Worm (Caenorhabditis elegans) whole organism, mixed stage, embryonic: ENCODE data around the gene pgp-7.

ENCODE experiments used
- M03D4.4 ChIP-seq: sonication (generic microtip); optimal IDR thresholded peaks from 2 replicates; lab custom pipeline; 2017; ENCODE audit warnings: mild to moderate bottlenecking, missing genetic modification characterization, missing compliant biosample characterization
- blmp-1 ChIP-seq: fragments of 150-350 bp; optimal IDR thresholded peaks from 2 replicates; lab custom pipeline; 2014; ENCODE audit warnings: missing biosample characterization, missing genetic modification characterization
- ceh-39 ChIP-seq: fragments of 150-350 bp; optimal IDR thresholded peaks from 2 replicates; lab custom pipeline; 2014; ENCODE audit warnings: missing biosample characterization, missing genetic modification characterization
- ceh-43 ChIP-seq: fragments of 200-800 bp; sonication (Bioruptor generic); optimal IDR thresholded peaks from 2 replicates; lab custom pipeline; 2018; ENCODE audit warnings: mild to moderate bottlenecking, missing genetic modification characterization, moderate library complexity, missing compliant biosample characterization
- ceh-83 ChIP-seq: fragments of 200-800 bp; sonication (Bioruptor generic); optimal IDR thresholded peaks from 2 replicates; lab custom pipeline; 2018; ENCODE audit warnings: mild to moderate bottlenecking, missing genetic modification characterization, missing compliant biosample characterization
- ces-1 ChIP-seq: fragments of 150-350 bp; optimal IDR thresholded peaks from 2 replicates; lab custom pipeline; 2014; ENCODE audit warnings: missing biosample characterization, missing genetic modification reagents, missing genetic modification characterization
- cnd-1 ChIP-seq: fragments of 200-800 bp; sonication (Bioruptor generic); optimal IDR thresholded peaks from 2 replicates; lab custom pipeline; 2018; ENCODE audit warnings: mild to moderate bottlenecking, missing genetic modification characterization, missing compliant biosample characterization
- elt-3 ChIP-seq: fragments of 150-350 bp; optimal IDR thresholded peaks from 2 replicates; lab custom pipeline; 2014; ENCODE audit warnings: missing biosample characterization, missing genetic modification characterization
- flh-1 ChIP-seq: fragments of 200-800 bp; sonication (Bioruptor generic); optimal IDR thresholded peaks from 2 replicates; lab custom pipeline; 2018; ENCODE audit warnings: mild to moderate bottlenecking, missing genetic modification characterization, moderate library complexity, missing compliant biosample characterization
- ham-2 ChIP-seq: fragments of 200-800 bp; sonication (Bioruptor generic); optimal IDR thresholded peaks from 2 replicates; lab custom pipeline; 2018; ENCODE audit warnings: mild to moderate bottlenecking, missing genetic modification characterization, missing compliant biosample characterization
- hlh-1 ChIP-seq: fragments of 150-350 bp; optimal IDR thresholded peaks from 2 replicates; lab custom pipeline; 2014; ENCODE audit warnings: missing biosample characterization, missing genetic modification reagents, missing genetic modification characterization
- lin-13 ChIP-seq: fragments of 150-350 bp; optimal IDR thresholded peaks from 2 replicates; lab custom pipeline; 2014; ENCODE audit warnings: missing biosample characterization, missing genetic modification characterization
- lin-32 ChIP-seq: fragments of 200-800 bp; sonication (Bioruptor generic); optimal IDR thresholded peaks from 2 replicates; lab custom pipeline; 2018; ENCODE audit warnings: mild to moderate bottlenecking, missing genetic modification characterization, missing compliant biosample characterization
- lsy-2 ChIP-seq: fragments of 150-350 bp; optimal IDR thresholded peaks from 2 replicates; lab custom pipeline; 2014; ENCODE audit warnings: missing biosample characterization, missing genetic modification characterization
- mab-5 ChIP-seq: fragments of 150-350 bp; optimal IDR thresholded peaks from 2 replicates; lab custom pipeline; 2014; ENCODE audit warnings: missing biosample characterization, missing genetic modification characterization
- mep-1 ChIP-seq: fragments of 150-350 bp; optimal IDR thresholded peaks from 2 replicates; lab custom pipeline; 2017; ENCODE audit warnings: missing biosample characterization, missing genetic modification reagents, missing genetic modification characterization, inconsistent platforms
- mls-2 ChIP-seq: sonication (generic microtip); optimal IDR thresholded peaks from 2 replicates; lab custom pipeline; 2016; ENCODE audit warnings: mild to moderate bottlenecking, missing genetic modification characterization, moderate library complexity, missing compliant biosample characterization
- nhr-12 ChIP-seq: fragments of 150-350 bp; optimal IDR thresholded peaks from 2 replicates; lab custom pipeline; 2014; ENCODE audit warnings: missing biosample characterization, missing genetic modification characterization
- nhr-2 ChIP-seq: fragments of 150-350 bp; optimal IDR thresholded peaks from 2 replicates; lab custom pipeline; 2014; ENCODE audit warnings: missing biosample characterization, missing genetic modification characterization
- nhr-237 ChIP-seq: fragments of 150-350 bp; optimal IDR thresholded peaks from 2 replicates; lab custom pipeline; 2014; ENCODE audit warnings: missing biosample characterization, missing genetic modification characterization
- nhr-28 ChIP-seq: fragments of 150-350 bp; optimal IDR thresholded peaks from 2 replicates; lab custom pipeline; 2014; ENCODE audit warnings: missing biosample characterization, missing genetic modification characterization
- nhr-76 ChIP-seq: sonication (generic microtip); optimal IDR thresholded peaks from 2 replicates; lab custom pipeline; 2017; ENCODE audit warnings: missing biosample characterization, missing genetic modification characterization
- pha-4 ChIP-seq: fragments of 150-350 bp; optimal IDR thresholded peaks from 2 replicates; lab custom pipeline; 2018; ENCODE audit warnings: missing biosample characterization, missing genetic modification reagents, missing genetic modification characterization
- sem-2 ChIP-seq: fragments of 200-800 bp; sonication (Bioruptor generic); optimal IDR thresholded peaks from 2 replicates; lab custom pipeline; 2018; ENCODE audit warnings: mild to moderate bottlenecking, missing genetic modification characterization, missing compliant biosample characterization
- snpc-4 ChIP-seq: fragments of 150-350 bp; optimal IDR thresholded peaks from 2 replicates; lab custom pipeline; 2014; ENCODE audit warnings: missing biosample characterization, missing genetic modification characterization
- tbx-8 ChIP-seq: fragments of 200-800 bp; sonication (Bioruptor generic); optimal IDR thresholded peaks from 2 replicates; lab custom pipeline; 2018; ENCODE audit warnings: mild to moderate bottlenecking, missing genetic modification characterization, moderate library complexity, missing compliant biosample characterization
- unc-120 ChIP-seq: sonication (generic microtip); optimal IDR thresholded peaks from 2 replicates; lab custom pipeline; 2017; ENCODE audit warnings: missing genetic modification characterization, missing compliant biosample characterization; ENCODE audit not compliant: poor library complexity, severe bottlenecking
- unc-39 ChIP-seq: fragments of 150-350 bp; optimal IDR thresholded peaks from 2 replicates; lab custom pipeline; 2014; ENCODE audit warnings: missing biosample characterization, missing genetic modification characterization
- unc-62 ChIP-seq: fragments of 150-350 bp; optimal IDR thresholded peaks from 2 replicates; lab custom pipeline; 2014; ENCODE audit warnings: missing biosample characterization, missing genetic modification reagents, missing genetic modification characterization
- zip-8 ChIP-seq: fragments of 150-350 bp; optimal IDR thresholded peaks from 2 replicates; lab custom pipeline; 2014; ENCODE audit warnings: missing biosample characterization, missing genetic modification characterization
- ztf-11 ChIP-seq: fragments of 150-350 bp; optimal IDR thresholded peaks from 2 replicates; lab custom pipeline; 2014; ENCODE audit warnings: missing biosample characterization, missing genetic modification characterization

pgp-7 gene

ce11 chrX:10870137-10870536 lies at the start of gene pgp-7:
Gene pgp-7, minus strand, starts transcription at chrX:10870237.
- TF ChIP-seq zip-8 (tag; lab: Kevin White, UChicago) (no peak), nhr-237 (tag; lab: Kevin White, UChicago) (no peak), snpc-4 (tag; lab: Kevin White, UChicago) (no peak), unc-62 (GFP tag; lab: Kevin White, UChicago) (no peak), flh-1 (GFP tag; lab: Kevin White, UChicago) (no peak), tbx-8 (GFP tag; lab: Kevin White, UChicago) (no peak), pha-4 (no peak), lsy-2 (tag; lab: Kevin White, UChicago) (no peak), ceh-39 (tag; lab: Kevin White, UChicago) (no peak)

ce11 chrX:10919613-10920012 lies 49.6 kb upstream of the pgp-7 start, which contains the start of gene nstp-9:
Gene nstp-9, minus strand, starts transcription at chrX:10919713.
- TF ChIP-seq M03D4.4 (tag; lab: Kevin White, UChicago) (no peak), cnd-1 (tag; lab: Kevin White, UChicago) (no peak), tbx-8 (GFP tag; lab: Kevin White, UChicago) (no peak), unc-62 (GFP tag; lab: Kevin White, UChicago) (no peak), zip-8 (tag; lab: Kevin White, UChicago) (no peak), lsy-2 (tag; lab: Kevin White, UChicago) (no peak), nhr-12 (tag; lab: Kevin White, UChicago) (no peak), mls-2 (tag; lab: Kevin White, UChicago) (no peak), pha-4 (no peak), ztf-11 (tag; lab: Kevin White, UChicago) (no peak), ces-1 (GFP tag; lab: Kevin White, UChicago) (no peak), nhr-2 (tag; lab: Kevin White, UChicago) (no peak), hlh-1 (no peak), flh-1 (GFP tag; lab: Kevin White, UChicago) (no peak), nhr-76 (no peak), nhr-237 (tag; lab: Kevin White, UChicago) (no peak), lin-13 (tag; lab: Kevin White, UChicago) (no peak), mab-5 (no peak), ceh-83 (GFP tag; lab: Kevin White, UChicago) (no peak), sem-2 (GFP tag; lab: Kevin White, UChicago) (no peak)

- no peak for TF ChIP-seq blmp-1
- TF ChIP-seq mep-1 (tag; lab: Kevin White, UChicago), result no peak
- no peak for TF ChIP-seq ham-2 (GFP tag; lab: Kevin White, UChicago)
- TF ChIP-seq unc-39 (tag; lab: Kevin White, UChicago), result no peak
- TF ChIP-seq tbx-8 (GFP tag; lab: Kevin White, UChicago), result no peak
- TF ChIP-seq lin-13 (tag; lab: Kevin White, UChicago), result no peak
- no peak for TF ChIP-seq ceh-39 (tag; lab: Kevin White, UChicago)
- no peak for TF ChIP-seq nhr-76
- no peak for TF ChIP-seq lin-32 (GFP tag; lab: Kevin White, UChicago)
- no peak for TF ChIP-seq unc-62 (GFP tag; lab: Kevin White, UChicago)
- TF ChIP-seq nhr-28, result no peak
- no peak for TF ChIP-seq nhr-237 (tag; lab: Kevin White, UChicago)
- TF ChIP-seq sem-2 (GFP tag; lab: Kevin White, UChicago), result no peak
- TF ChIP-seq ceh-43 (GFP tag; lab: Kevin White, UChicago), result no peak
- TF ChIP-seq unc-120 (tag; lab: Kevin White, UChicago), result no peak
- no peak for TF ChIP-seq elt-3 (tag; lab: Kevin White, UChicago)
- TF ChIP-seq ceh-83 (GFP tag; lab: Kevin White, UChicago), result no peak
- TF ChIP-seq M03D4.4 (tag; lab: Kevin White, UChicago), result no peak
These were observed 46.2 kb upstream of the pgp-7 start for ce11 chrX:10916194-10916593.

- TF ChIP-seq ham-2 (GFP tag; lab: Kevin White, UChicago) (no peak), hlh-1 (peak; percentile 43)
- TF ChIP-seq, all 35 proteins: peak for 1
These were observed 44.6 kb upstream of the pgp-7 start for ce11 chrX:10914421-10915277.
